Fruit fly (Drosophila melanogaster) whole organism, wandering third instar larva: ENCODE data around the gene Sap130.

ENCODE experiments used
- CG9705 ChIP-seq: fragments of 200-800 bp; sonication (Bioruptor generic); optimal IDR thresholded peaks from 2 replicates; lab custom pipeline; 2018; ENCODE audit warnings: missing biosample characterization, mild to moderate bottlenecking, missing genetic modification characterization
- Dfd ChIP-seq: fragments of >200 bp; optimal IDR thresholded peaks from 2 replicates; lab custom pipeline; 2017; ENCODE audit warnings: missing biosample characterization, missing genetic modification characterization
- Dif ChIP-seq: fragments of 200-275, 200-300 bp; sonication (Bioruptor generic); optimal IDR thresholded peaks from 2 replicates; lab custom pipeline; 2018; ENCODE audit warnings: missing biosample characterization, missing genetic modification characterization; ENCODE audit not compliant: partially characterized antibody
- Hr78 ChIP-seq: fragments of >200 bp; optimal IDR thresholded peaks from 2 replicates; lab custom pipeline; 2017; ENCODE audit warnings: missing biosample characterization, missing genetic modification characterization
- Myc ChIP-seq: fragments of >200 bp; optimal IDR thresholded peaks from 2 replicates; lab custom pipeline; 2017
- Rel ChIP-seq, 2 experiments: fragments of 200-800 bp; sonication (Bioruptor generic) in 1 of 2; optimal IDR thresholded peaks; 2 replicates in 1 of 2; 3 replicates in 1 of 2; lab custom pipeline; 2016 to 2019; ENCODE audit warnings: mild to moderate bottlenecking in 2 of 2, missing biosample characterization in 2 of 2, missing genetic modification characterization in 2 of 2, moderate library complexity in 1 of 2
- Sp1 ChIP-seq: fragments of 200-800 bp; sonication (Bioruptor generic); optimal IDR thresholded peaks from 3 replicates; lab custom pipeline; 2019; ENCODE audit warnings: missing biosample characterization, mild to moderate bottlenecking, missing genetic modification characterization, moderate library complexity
- dl ChIP-seq, 2 experiments: fragments of 175-275, 200-275 bp in 1 of 2; fragments of 200-275 bp in 1 of 2; sonication (Bioruptor generic); optimal IDR thresholded peaks; lab custom pipeline; 2018; ENCODE audit warnings: mild to moderate bottlenecking in 2 of 2, missing biosample characterization in 2 of 2, missing genetic modification characterization in 2 of 2, moderate library complexity in 2 of 2; ENCODE audit not compliant: partially characterized antibody in 2 of 2, insufficient read depth in 1 of 2
- h ChIP-seq: fragments of 200-800 bp; sonication (Bioruptor generic); optimal IDR thresholded peaks from 3 replicates; lab custom pipeline; 2016; ENCODE audit warnings: missing biosample characterization, mild to moderate bottlenecking, missing genetic modification characterization
- lola ChIP-seq: fragments of >200 bp; optimal IDR thresholded peaks from 2 replicates; lab custom pipeline; 2017; ENCODE audit warnings: missing biosample characterization, missing genetic modification characterization
- pan ChIP-seq: fragments of >200 bp; optimal IDR thresholded peaks from 2 replicates; lab custom pipeline; 2017
- psq ChIP-seq: fragments of 200-800 bp; sonication (Bioruptor generic); optimal IDR thresholded peaks from 3 replicates; lab custom pipeline; 2017; ENCODE audit warnings: missing biosample characterization, mild to moderate bottlenecking, missing genetic modification characterization, moderate library complexity
- tai ChIP-seq: sonication (Bioruptor generic); optimal IDR thresholded peaks from 2 replicates; lab custom pipeline; 2016; ENCODE audit warnings: missing biosample characterization, missing genetic modification characterization

DNA sequence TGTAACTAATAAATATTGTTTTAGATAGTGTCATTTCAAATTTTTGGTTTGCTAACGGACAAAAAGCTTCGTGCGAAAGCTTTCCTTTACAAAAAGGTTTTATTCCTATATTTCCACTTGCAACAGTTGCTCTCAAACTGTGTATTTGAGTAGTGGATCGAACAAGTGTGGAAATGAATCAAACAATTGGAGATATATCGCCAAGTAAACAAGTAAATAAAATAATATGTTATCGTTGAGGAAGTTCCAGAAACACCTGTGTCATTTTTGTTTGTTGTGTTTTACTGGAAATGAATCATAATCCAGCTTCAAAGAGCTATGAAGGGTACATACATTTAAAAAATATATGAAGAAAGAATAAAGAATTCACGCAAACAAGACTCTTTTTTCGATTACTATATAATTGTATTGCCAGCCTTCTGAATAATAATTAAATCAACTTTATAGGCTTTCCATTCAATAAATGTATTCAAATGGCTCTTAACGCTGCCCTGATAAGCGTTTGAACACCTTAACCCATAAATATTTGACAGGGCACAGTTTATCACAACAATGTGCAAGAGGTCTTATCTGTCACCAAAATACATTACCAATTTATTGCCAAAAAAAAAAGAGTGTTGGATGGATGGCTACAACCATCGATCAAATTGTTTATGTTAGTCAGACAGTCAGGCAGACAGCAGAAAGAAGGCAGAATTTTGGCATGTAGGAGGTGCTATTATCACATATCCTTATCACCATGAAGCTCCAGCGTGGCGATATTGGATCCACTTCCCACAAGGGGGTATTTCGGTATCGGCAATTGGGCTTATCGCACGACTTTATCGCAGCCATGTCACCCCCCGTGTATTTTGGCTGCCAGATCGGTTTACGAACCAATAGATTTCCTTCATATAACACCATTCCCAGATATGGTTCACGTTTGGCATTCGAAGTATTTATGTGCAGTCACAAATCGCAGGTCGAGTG, 30.1 kb downstream of the Sap130 start:
- TF ChIP-seq Dif (GFP tag; lab: Kevin White, UChicago) (no peak), h (no peak), Hr78 (GFP tag; lab: Kevin White, UChicago) (no peak), Myc (lab: Kevin White, UChicago) (peak; percentile 67), psq (GFP tag; lab: Kevin White, UChicago) (no peak), tai (GFP tag; lab: Kevin White, UChicago) (no peak), dl (GFP tag; optimal IDR thresholded peaks at IDR 0.05; lab: Kevin White, UChicago; ENCODE audit: insufficient read depth in 1 of 2, partially characterized antibody in 2 of 2) (no peak), lola (no peak), Rel (GFP tag; optimal IDR thresholded peaks at IDR 0.05; lab: Kevin White, UChicago) (no peak), Rel (tag; optimal IDR thresholded peaks at IDR 0.05; lab: Kevin White, UChicago) (peak; percentile 28), Sp1 (GFP tag; lab: Kevin White, UChicago) (no peak), pan (lab: Kevin White, UChicago) (no peak), Dfd (GFP tag; lab: Kevin White, UChicago) (no peak), CG9705 (GFP tag; lab: Kevin White, UChicago) (no peak)
